Worm (Caenorhabditis elegans) whole organism, L4 larva: Measurements from ENCODE around the gene lec-1.

ENCODE experiments used
- D1046.2 ChIP-seq: fragments of 200-800 bp; sonication (Bioruptor generic); IDR thresholded peaks from 2 replicates; pipeline ENCODE4 v1.3.6; 2022; ENCODE audit warnings: missing genetic modification characterization, missing compliant biosample characterization
- F37D6.2 ChIP-seq: sonication (generic microtip); optimal IDR thresholded peaks from 2 replicates; lab custom pipeline; 2016; ENCODE audit warnings: mild to moderate bottlenecking, missing genetic modification characterization, missing compliant biosample characterization
- F44E2.7 ChIP-seq: fragments of 200-800 bp; sonication (Bioruptor generic); IDR thresholded peaks from 2 replicates; pipeline ENCODE4 v2.1.2; 2022; ENCODE audit warnings: missing genetic modification characterization, missing compliant biosample characterization
- T20F7.1 ChIP-seq: fragments of 200-800 bp; sonication (Bioruptor generic); optimal IDR thresholded peaks from 2 replicates; lab custom pipeline; 2018; ENCODE audit warnings: mild to moderate bottlenecking, missing genetic modification characterization, missing compliant biosample characterization
- T26A8.4 ChIP-seq: fragments of 200-800 bp; sonication (Bioruptor generic); IDR thresholded peaks from 2 replicates; pipeline ENCODE4 v1.3.6; 2022; ENCODE audit warnings: missing genetic modification characterization, missing compliant biosample characterization
- Y5F2A.4 ChIP-seq: fragments of 200-800 bp; sonication (Bioruptor generic); optimal IDR thresholded peaks from 2 replicates; lab custom pipeline; 2018; ENCODE audit warnings: mild to moderate bottlenecking, missing genetic modification characterization, missing compliant biosample characterization
- ZK546.5 ChIP-seq, 2 experiments: sonication (generic microtip); optimal IDR thresholded peaks; 2 replicates each; lab custom pipeline; 2017; ENCODE audit warnings: missing biosample characterization in 2 of 2, missing genetic modification characterization in 2 of 2
- aha-1 ChIP-seq: fragments of 150-350 bp; peaks from one replicate; lab custom pipeline; 2014; ENCODE audit warnings: missing biosample characterization, missing genetic modification characterization
- arid-1 ChIP-seq: fragments of 200-800 bp; sonication (Bioruptor generic); conservative IDR thresholded peaks from 2 replicates; pipeline ENCODE4 v1.3.6; 2022; ENCODE audit warnings: missing genetic modification reagents, missing genetic modification characterization, missing compliant biosample characterization
- ceh-82 ChIP-seq: sonication (generic microtip); optimal IDR thresholded peaks from 2 replicates; lab custom pipeline; 2017; ENCODE audit warnings: missing biosample characterization, missing genetic modification characterization
- ces-1 ChIP-seq: fragments of 150-350 bp; sonication (generic microtip); optimal IDR thresholded peaks from 4 replicates; lab custom pipeline; 2014; ENCODE audit warnings: missing biosample characterization, missing genetic modification reagents, missing genetic modification characterization
- ctbp-1 ChIP-seq: fragments of 200-800 bp; sonication (Bioruptor generic); IDR thresholded peaks from 2 replicates; pipeline ENCODE4 v1.3.6; 2022; ENCODE audit warnings: missing genetic modification reagents, missing genetic modification characterization, missing compliant biosample characterization
- daf-19 ChIP-seq: fragments of 200-800 bp; sonication (Bioruptor generic); conservative IDR thresholded peaks from 2 replicates; pipeline ENCODE4 v1.3.6; 2022; ENCODE audit warnings: missing genetic modification characterization, missing compliant biosample characterization
- daf-8 ChIP-seq: fragments of 200-800 bp; sonication (Bioruptor generic); IDR thresholded peaks from 2 replicates; pipeline ENCODE4 v1.3.6; 2022; ENCODE audit warnings: missing genetic modification characterization, missing compliant biosample characterization
- dmd-6 ChIP-seq: fragments of 200-800 bp; sonication (Bioruptor generic); IDR thresholded peaks from 2 replicates; pipeline ENCODE4 v1.3.6; 2022; ENCODE audit warnings: missing genetic modification reagents, missing genetic modification characterization, missing compliant biosample characterization
- dpl-1 ChIP-seq: fragments of 150-350 bp; optimal IDR thresholded peaks from 2 replicates; lab custom pipeline; 2014; ENCODE audit warnings: missing biosample characterization, missing genetic modification reagents, missing genetic modification characterization
- dve-1 ChIP-seq: sonication (generic microtip); optimal IDR thresholded peaks from 2 replicates; lab custom pipeline; 2017; ENCODE audit warnings: antibody characterized with exemption, mild to moderate bottlenecking, missing genetic modification characterization, missing compliant biosample characterization; ENCODE audit not compliant: insufficient read depth
- egl-27 ChIP-seq: sonication (generic microtip); optimal IDR thresholded peaks from 3 replicates; lab custom pipeline; 2017; ENCODE audit warnings: missing biosample characterization, missing genetic modification reagents, missing genetic modification characterization
- egl-43 ChIP-seq: fragments of 200-800 bp; sonication (Bioruptor generic); IDR thresholded peaks from 2 replicates; pipeline ENCODE4 v1.3.6; 2022; ENCODE audit warnings: missing genetic modification reagents, missing genetic modification characterization, missing compliant biosample characterization
- hif-1 ChIP-seq, 2 experiments: sonication (generic microtip); optimal IDR thresholded peaks; 2 replicates each; lab custom pipeline; 2016 to 2017; ENCODE audit warnings: missing compliant biosample characterization in 2 of 2, missing genetic modification characterization in 2 of 2, missing genetic modification reagents in 2 of 2, missing genotype in 2 of 2, mild to moderate bottlenecking in 1 of 2
- hlh-11 ChIP-seq: fragments of 200-800 bp; sonication (Bioruptor generic); optimal IDR thresholded peaks from 2 replicates; lab custom pipeline; 2018; ENCODE audit warnings: mild to moderate bottlenecking, missing genetic modification characterization, missing compliant biosample characterization
- hlh-30 ChIP-seq: sonication (generic microtip); optimal IDR thresholded peaks from 2 replicates; lab custom pipeline; 2017; ENCODE audit warnings: antibody characterized with exemption, mild to moderate bottlenecking, missing genetic modification characterization, missing compliant biosample characterization; ENCODE audit not compliant: insufficient read depth
- hmg-1.1 ChIP-seq: fragments of 200-800 bp; sonication (Bioruptor generic); IDR thresholded peaks from 2 replicates; pipeline ENCODE4 v1.3.6; 2022; ENCODE audit warnings: missing genetic modification reagents, missing genetic modification characterization, missing compliant biosample characterization
- jun-1 ChIP-seq: fragments of 150-350 bp; optimal IDR thresholded peaks from 2 replicates; lab custom pipeline; 2014; ENCODE audit warnings: missing biosample characterization, missing genetic modification reagents, missing genetic modification characterization
- lim-7 ChIP-seq: fragments of 200-800 bp; sonication (Bioruptor generic); IDR thresholded peaks from 2 replicates; pipeline ENCODE4 v1.3.6; 2022; ENCODE audit warnings: missing genetic modification characterization, missing compliant biosample characterization
- lin-13 ChIP-seq: fragments of 150-350 bp; optimal IDR thresholded peaks from 2 replicates; lab custom pipeline; 2014; ENCODE audit warnings: missing biosample characterization, missing genetic modification reagents, missing genetic modification characterization
- lin-15B ChIP-seq: fragments of 150-350 bp; sonication (generic microtip); optimal IDR thresholded peaks from 3 replicates; lab custom pipeline; 2014; ENCODE audit warnings: missing biosample characterization, missing genetic modification characterization
- lin-38 ChIP-seq: fragments of 200-800 bp; sonication (Bioruptor generic); IDR thresholded peaks from 2 replicates; pipeline ENCODE4 v1.3.6; 2022; ENCODE audit warnings: missing genetic modification reagents, missing genetic modification characterization, missing compliant biosample characterization
- lsy-2 ChIP-seq, 2 experiments: fragments of 150-350 bp in 1 of 2; sonication (generic microtip) in 1 of 2; optimal IDR thresholded peaks; 2 replicates each; lab custom pipeline; 2014 to 2017; ENCODE audit warnings: missing biosample characterization in 2 of 2, missing genetic modification characterization in 2 of 2
- mep-1 ChIP-seq: fragments of 150-350 bp; sonication (generic microtip); optimal IDR thresholded peaks from 3 replicates; lab custom pipeline; 2014; ENCODE audit warnings: missing biosample characterization, missing genetic modification characterization
- mes-2 ChIP-seq: sonication (generic microtip); optimal IDR thresholded peaks from 2 replicates; lab custom pipeline; 2016; ENCODE audit warnings: missing genotype, mild to moderate bottlenecking, missing genetic modification characterization, missing compliant biosample characterization; ENCODE audit not compliant: poor library complexity, severe bottlenecking
- mxl-2 ChIP-seq: fragments of 200-800 bp; sonication (Bioruptor generic); conservative IDR thresholded peaks from 2 replicates; pipeline ENCODE4 v1.3.6; 2022; ENCODE audit warnings: missing genetic modification reagents, missing genetic modification characterization, missing compliant biosample characterization
- nhr-25 ChIP-seq: sonication (generic microtip); optimal IDR thresholded peaks from 2 replicates; lab custom pipeline; 2017; ENCODE audit warnings: missing genetic modification characterization, mild to moderate bottlenecking, missing compliant biosample characterization, antibody characterized with exemption, moderate library complexity, borderline replicate concordance; ENCODE audit not compliant: insufficient read depth
- nhr-42 ChIP-seq: fragments of 200-800 bp; sonication (Bioruptor generic); IDR thresholded peaks from 2 replicates; pipeline ENCODE4 v1.3.6; 2022; ENCODE audit warnings: missing genetic modification characterization, missing compliant biosample characterization
- nhr-48 ChIP-seq: sonication (generic microtip); optimal IDR thresholded peaks from 2 replicates; lab custom pipeline; 2016; ENCODE audit warnings: mild to moderate bottlenecking, missing genetic modification characterization, missing compliant biosample characterization
- nhr-6 ChIP-seq: fragments of 150-350 bp; optimal IDR thresholded peaks from 2 replicates; lab custom pipeline; 2014; ENCODE audit warnings: missing biosample characterization, missing genetic modification characterization
- nhr-77 ChIP-seq: fragments of 150-350 bp; optimal IDR thresholded peaks from 2 replicates; lab custom pipeline; 2014; ENCODE audit warnings: missing biosample characterization, missing genetic modification characterization
- pha-4 ChIP-seq, 2 experiments: fragments of 150-350 bp in 1 of 2; fragments of 200-800 bp in 1 of 2; sonication (Bioruptor generic) in 1 of 2; IDR thresholded peaks in 1 of 2; optimal IDR thresholded peaks in 1 of 2; 2 replicates each; pipeline versions ENCODE4 v1.3.6 to Lab custom; 2014 to 2022; ENCODE audit warnings: missing genetic modification characterization in 2 of 2, missing genetic modification reagents in 2 of 2, missing biosample characterization in 1 of 2, missing compliant biosample characterization in 1 of 2
- pqm-1 ChIP-seq: sonication (generic microtip); optimal IDR thresholded peaks from 2 replicates; lab custom pipeline; 2017; ENCODE audit warnings: missing biosample characterization, missing genetic modification characterization
- skn-1 ChIP-seq: fragments of 150-350 bp; optimal IDR thresholded peaks from 2 replicates; lab custom pipeline; 2014; ENCODE audit warnings: missing biosample characterization, missing genetic modification characterization
- snpc-4 ChIP-seq: fragments of 150-350 bp; optimal IDR thresholded peaks from 2 replicates; lab custom pipeline; 2014; ENCODE audit warnings: missing biosample characterization, missing genetic modification characterization
- tag-97 ChIP-seq: fragments of 200-800 bp; sonication (Bioruptor generic); IDR thresholded peaks from 2 replicates; pipeline ENCODE4 v1.3.6; 2022; ENCODE audit warnings: missing genetic modification characterization, missing compliant biosample characterization
- unc-130 ChIP-seq: sonication (generic microtip); optimal IDR thresholded peaks from 2 replicates; lab custom pipeline; 2016; ENCODE audit warnings: missing genetic modification reagents, missing genetic modification characterization, missing compliant biosample characterization
- unc-39 ChIP-seq: sonication (generic microtip); optimal IDR thresholded peaks from 2 replicates; lab custom pipeline; 2017; ENCODE audit warnings: missing biosample characterization, missing genetic modification characterization
- unc-62 ChIP-seq, 3 experiments: fragments of 150-350 bp in 1 of 3; sonication (generic microtip); optimal IDR thresholded peaks in 2 of 3; peaks in 1 of 3; 1 replicate in 1 of 3; 2 replicates in 2 of 3; lab custom pipeline; 2014 to 2017; ENCODE audit warnings: missing biosample characterization in 3 of 3, missing genetic modification characterization in 3 of 3, missing genetic modification reagents in 3 of 3, missing genotype in 1 of 3
- zfp-3 ChIP-seq: fragments of 200-800 bp; sonication (Bioruptor generic); conservative IDR thresholded peaks from 2 replicates; pipeline ENCODE4 v1.3.6; 2022; ENCODE audit warnings: missing genetic modification reagents, missing genetic modification characterization, missing compliant biosample characterization
- zip-11 ChIP-seq: fragments of 200-800 bp; sonication (Bioruptor generic); IDR thresholded peaks from 2 replicates; pipeline ENCODE4 v1.3.6; 2022; ENCODE audit warnings: missing genetic modification characterization, missing compliant biosample characterization
- ztf-7 ChIP-seq: fragments of 150-350 bp; optimal IDR thresholded peaks from 2 replicates; lab custom pipeline; 2014; ENCODE audit warnings: missing biosample characterization, missing genetic modification characterization

lec-1 gene

DNA sequence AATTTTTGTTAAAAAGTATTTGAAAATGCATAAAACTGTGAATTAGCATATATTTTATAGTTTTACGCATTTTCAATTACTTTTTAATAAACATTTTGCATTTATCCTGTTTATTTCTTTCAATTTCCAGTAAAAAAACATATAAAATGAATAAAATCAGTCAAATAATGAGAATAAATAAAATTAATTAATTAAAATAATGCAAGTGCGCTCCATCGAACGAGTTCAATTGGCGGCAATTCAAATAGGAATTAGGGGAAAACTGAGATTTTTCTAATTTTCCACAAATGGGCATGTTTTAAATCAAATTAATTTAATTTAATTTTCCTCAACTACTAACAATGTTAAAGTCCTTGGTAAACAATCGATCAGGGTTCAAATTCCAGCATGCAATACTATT is 39.3 kb upstream of the lec-1 start:
- TF ChIP-seq lin-13 (GFP tag; lab: Kevin White, UChicago) (no peak), skn-1 (tag; lab: Kevin White, UChicago) (no peak), lin-38 (GFP tag; lab: Robert Waterston, UW) (peak; percentile 69)

ce11 chrII:13156971-13157370 is 38.4 kb upstream of the lec-1 start, which contains the start of the genes hpr-17 and F32A11.1:
TSS of gene hpr-17 (minus strand) at chrII:13157047.
TSS of gene F32A11.1 (plus strand) at chrII:13157329.
- peak; percentile 83 for TF ChIP-seq dve-1 (tag; lab: Kevin White, UChicago)
- no peak for TF ChIP-seq Y5F2A.4 (GFP tag; lab: Kevin White, UChicago)
- peak; percentile 2 for TF ChIP-seq nhr-77
- peak; percentile 68 for TF ChIP-seq hlh-30 (tag; lab: Kevin White, UChicago)
- peak; percentile 53 for TF ChIP-seq lin-15B
- no peak for TF ChIP-seq nhr-25
- no peak for TF ChIP-seq tag-97 (GFP tag; lab: Robert Waterston, UW)
- TF ChIP-seq F37D6.2, result peak; percentile 46
- TF ChIP-seq hmg-1.1 (GFP tag; lab: Robert Waterston, UW), result peak; percentile 78
- TF ChIP-seq lin-38 (GFP tag; lab: Robert Waterston, UW), result peak; percentile 91
- no peak; the same call in 1 of the 2 replicates for TF ChIP-seq egl-43 (GFP tag; lab: Robert Waterston, UW)
- peak; percentile 75 for TF ChIP-seq nhr-6 (tag; lab: Kevin White, UChicago)
- TF ChIP-seq unc-130 (GFP tag; lab: Kevin White, UChicago), result peak; percentile 0
- peak in 1 of 2 experiments; percentile 90 for TF ChIP-seq unc-62 (GFP tag; optimal IDR thresholded peaks at IDR 0.05 in 1 of 2; lab: Kevin White, UChicago)
- no peak for TF ChIP-seq unc-62 (tag; optimal IDR thresholded peaks at IDR 0.05; lab: Kevin White, UChicago)
- no peak for TF ChIP-seq pqm-1 (tag; lab: Kevin White, UChicago)
- TF ChIP-seq zfp-3 (GFP tag; lab: Robert Waterston, UW), result peak; percentile 80
- TF ChIP-seq dpl-1 (GFP tag; lab: Kevin White, UChicago), result peak; percentile 98
- TF ChIP-seq nhr-48 (tag; lab: Kevin White, UChicago), result peak; percentile 46
- no peak for TF ChIP-seq skn-1 (tag; lab: Kevin White, UChicago)
- 0 out of 2 replicates have a peak, but pooled peaks have one; percentile 42 for TF ChIP-seq nhr-42 (GFP tag; lab: Robert Waterston, UW)
- no peak for TF ChIP-seq lim-7 (GFP tag; lab: Robert Waterston, UW)
- TF ChIP-seq pha-4 (GFP tag; IDR thresholded peaks at IDR 0.05; lab: Robert Waterston, UW), result peak; percentile 64; the same call in 1 of the 2 replicates
- TF ChIP-seq pha-4 (tag; optimal IDR thresholded peaks at IDR 0.05; lab: Kevin White, UChicago), result peak; percentile 54
- TF ChIP-seq dmd-6 (GFP tag; lab: Robert Waterston, UW), result peak; percentile 72
- no peak for TF ChIP-seq aha-1 (tag; lab: Kevin White, UChicago)
- TF ChIP-seq mes-2 (tag; lab: Kevin White, UChicago), result peak; percentile 80
- TF ChIP-seq zip-11 (GFP tag; lab: Robert Waterston, UW), result no peak
- no peak for TF ChIP-seq D1046.2 (GFP tag; lab: Robert Waterston, UW)
- TF ChIP-seq unc-39 (tag; lab: Kevin White, UChicago), result no peak
- no peak for TF ChIP-seq daf-8 (GFP tag; lab: Robert Waterston, UW)
- TF ChIP-seq arid-1 (GFP tag; lab: Robert Waterston, UW), result no peak
- no peak for TF ChIP-seq ZK546.5 (tag; optimal IDR thresholded peaks at IDR 0.05; lab: Kevin White, UChicago)
- peak in 1 of 2 experiments; percentile 89 for TF ChIP-seq lsy-2 (tag; optimal IDR thresholded peaks at IDR 0.05; lab: Kevin White, UChicago)
- no peak for TF ChIP-seq egl-27 (tag; lab: Kevin White, UChicago)
- no peak for TF ChIP-seq jun-1 (tag; lab: Kevin White, UChicago)
- no peak for TF ChIP-seq T20F7.1 (GFP tag; lab: Kevin White, UChicago)
- TF ChIP-seq ces-1, result no peak
- no peak for TF ChIP-seq mxl-2 (GFP tag; lab: Robert Waterston, UW)
- peak in 1 of 2 experiments; percentile 66 for TF ChIP-seq hif-1 (tag; optimal IDR thresholded peaks at IDR 0.05; lab: Kevin White, UChicago)
- TF ChIP-seq ctbp-1 (GFP tag; lab: Robert Waterston, UW), result no peak
- no peak for TF ChIP-seq ceh-82 (tag; lab: Kevin White, UChicago)
- TF ChIP-seq T26A8.4, result peak; percentile 86
- peak; percentile 79 for TF ChIP-seq hlh-11
- TF ChIP-seq ztf-7, result peak; percentile 67
- TF ChIP-seq daf-19 (GFP tag; lab: Robert Waterston, UW), result no peak
- no peak for TF ChIP-seq F44E2.7
- TF ChIP-seq snpc-4 (tag; lab: Kevin White, UChicago), result peak; percentile 51
- peak; percentile 84 for TF ChIP-seq mep-1 (tag; lab: Kevin White, UChicago)
